Fruit fly (Drosophila melanogaster) whole organism: ENCODE results near the gene CG4733.

Experiments used
- CG8478 ChIP-seq: fragments of >200 bp; optimal IDR thresholded peaks from 2 replicates; lab custom pipeline; 2018; ENCODE audit warnings: inconsistent platforms
- Dll ChIP-seq: fragments of >200 bp; optimal IDR thresholded peaks from 2 replicates; lab custom pipeline; 2017
- EcR ChIP-seq, 2 experiments: fragments of >200 bp; optimal IDR thresholded peaks; 2 replicates each; lab custom pipeline; 2017; ENCODE audit warnings: missing biosample characterization in 2 of 2, missing genetic modification characterization in 2 of 2, missing genetic modification reagents in 2 of 2
- pan ChIP-seq: fragments of >200 bp; optimal IDR thresholded peaks from 2 replicates; lab custom pipeline; 2017
- psq ChIP-seq: fragments of >200 bp; optimal IDR thresholded peaks from 2 replicates; lab custom pipeline; 2017
- usp ChIP-seq: fragments of >200 bp; optimal IDR thresholded peaks from 2 replicates; lab custom pipeline; 2017; ENCODE audit warnings: missing biosample characterization, missing genetic modification characterization, mixed read lengths

CG4733 gene

dm6 chr3R:19925271-19925670, 34.8 kb downstream of the CG4733 start, which contains the start of gene CG4462:
TSS of gene CG4462 (minus strand) at chr3R:19925371.
- no peak for TF ChIP-seq pan (lab: Kevin White, UChicago)
- no peak for TF ChIP-seq usp (GFP tag; lab: Kevin White, UChicago)
- no peak for TF ChIP-seq psq (lab: Kevin White, UChicago)
- no peak for TF ChIP-seq Dll (lab: Kevin White, UChicago)
- TF ChIP-seq CG8478 (lab: Kevin White, UChicago) = no peak
- no peak for TF ChIP-seq EcR (GFP tag; optimal IDR thresholded peaks at IDR 0.05; lab: Kevin White, UChicago)

dm6 chr3R:19928544-19928943, 38.1 kb downstream of the CG4733 start, which contains the start of gene CG4459:
TSS of gene CG4459 (minus strand) at chr3R:19928644.
- TF ChIP-seq CG8478 (lab: Kevin White, UChicago) (no peak), psq (lab: Kevin White, UChicago) (no peak), pan (lab: Kevin White, UChicago) (no peak), usp (GFP tag; lab: Kevin White, UChicago) (no peak), EcR (GFP tag; optimal IDR thresholded peaks at IDR 0.05; lab: Kevin White, UChicago) (no peak), Dll (lab: Kevin White, UChicago) (no peak)

dm6 chr3R:19930913-19931706, 40.6 kb downstream of the CG4733 start:
- TF ChIP-seq usp (GFP tag; lab: Kevin White, UChicago) (no peak), Dll (lab: Kevin White, UChicago) (no peak), CG8478 (lab: Kevin White, UChicago) (no peak)

DNA sequence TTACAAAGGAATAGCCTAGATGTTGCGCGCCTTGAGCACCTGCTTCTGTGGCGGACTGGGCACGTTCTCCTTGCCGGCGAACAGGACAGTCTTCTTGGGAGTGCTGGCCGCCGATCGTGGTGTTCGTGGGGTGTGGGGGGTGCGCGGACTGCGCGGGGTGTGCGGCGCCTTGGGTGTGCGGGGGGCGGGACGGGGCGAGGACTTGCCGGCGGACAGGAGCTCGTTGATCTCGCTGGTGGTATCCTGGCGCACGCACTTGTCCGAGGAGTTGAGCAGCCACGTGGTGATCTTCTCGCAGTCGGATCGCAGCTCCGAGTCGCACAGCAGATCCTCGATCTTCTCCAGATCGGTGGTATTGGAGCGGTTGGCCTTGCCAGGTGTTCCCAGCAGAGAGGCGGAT, 41.7 kb downstream of the CG4733 start:
- TF ChIP-seq Dll (lab: Kevin White, UChicago) (no peak), psq (lab: Kevin White, UChicago) (no peak), CG8478 (lab: Kevin White, UChicago) (no peak), usp (GFP tag; lab: Kevin White, UChicago) (no peak), EcR (GFP tag; optimal IDR thresholded peaks at IDR 0.05; lab: Kevin White, UChicago) (no peak), pan (lab: Kevin White, UChicago) (no peak)

DNA sequence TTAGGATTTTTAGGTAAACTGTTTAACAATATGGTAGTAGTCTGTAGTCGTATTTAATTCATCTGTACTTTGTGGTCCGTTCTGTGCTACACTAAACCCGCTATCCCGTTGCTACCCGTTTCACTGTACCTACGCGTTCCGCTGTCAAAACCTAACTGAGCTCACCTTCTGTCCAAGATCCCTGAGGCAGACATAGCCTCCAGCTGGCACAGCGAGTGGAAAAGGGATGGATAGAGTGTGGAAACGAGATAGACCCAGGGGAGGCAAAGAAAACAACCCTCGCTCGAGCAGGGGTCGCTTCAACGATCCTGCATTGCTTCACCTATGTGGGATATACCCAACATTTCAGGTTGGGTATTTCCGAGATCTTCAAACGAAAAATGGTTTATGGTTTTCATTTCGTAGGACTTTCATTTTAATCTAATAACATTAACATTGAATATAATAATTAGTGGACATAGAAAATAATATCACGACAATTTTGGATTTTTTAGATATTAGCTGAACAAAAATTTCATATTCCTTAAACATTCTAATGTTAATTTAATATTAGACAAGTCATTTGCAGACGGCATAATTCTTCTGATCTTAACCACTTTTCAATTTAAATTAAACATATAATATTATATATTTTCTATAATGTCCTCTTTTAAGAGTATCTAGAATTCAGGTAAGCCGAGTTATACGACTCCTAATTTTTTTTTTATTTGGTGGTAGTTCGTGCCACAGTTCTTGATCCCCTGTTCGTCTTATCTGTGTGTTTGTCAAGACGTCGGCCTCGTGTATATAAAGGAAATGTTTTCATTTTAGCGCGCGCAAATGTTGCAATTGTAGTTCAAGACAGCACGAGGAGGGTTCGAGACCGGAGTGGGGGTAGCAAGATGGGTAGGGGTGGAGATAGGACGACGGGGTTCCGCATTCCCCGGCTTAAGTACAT, 44.6 kb downstream of the CG4733 start, which contains the start of gene mira:
mira (minus strand) TSS at position 281 of the 937 bp plus-strand sequence.
- no peak for TF ChIP-seq usp (GFP tag; lab: Kevin White, UChicago)
- TF ChIP-seq CG8478 (lab: Kevin White, UChicago) = no peak
- TF ChIP-seq Dll (lab: Kevin White, UChicago) = no peak
- no peak for TF ChIP-seq EcR (GFP tag; optimal IDR thresholded peaks at IDR 0.05; lab: Kevin White, UChicago)
- TF ChIP-seq pan (lab: Kevin White, UChicago) = no peak
- no peak for TF ChIP-seq psq (lab: Kevin White, UChicago)

DNA sequence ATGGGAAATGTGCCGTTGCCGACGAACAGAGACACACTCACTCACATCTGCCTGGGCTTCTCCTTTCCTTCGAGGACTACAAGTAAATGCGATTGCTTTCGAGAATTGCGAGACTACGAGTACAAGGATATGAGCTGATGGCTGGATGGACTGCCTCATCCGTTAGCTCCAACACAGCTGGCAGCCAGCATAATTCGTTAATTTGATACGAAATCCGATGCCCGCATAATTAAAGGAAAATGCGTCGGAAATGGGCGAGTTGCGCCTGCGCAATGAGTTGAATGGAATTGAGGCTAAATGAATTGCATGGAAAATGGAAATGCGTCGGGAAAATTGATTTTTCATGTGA, 45.3 kb downstream of the CG4733 start:
- TF ChIP-seq EcR (GFP tag; optimal IDR thresholded peaks at IDR 0.05; lab: Kevin White, UChicago) (no peak), usp (GFP tag; lab: Kevin White, UChicago) (no peak), pan (lab: Kevin White, UChicago) (no peak), psq (lab: Kevin White, UChicago) (no peak), CG8478 (lab: Kevin White, UChicago) (no peak), Dll (lab: Kevin White, UChicago) (no peak)

- TF ChIP-seq usp (GFP tag; lab: Kevin White, UChicago) = no peak
- TF ChIP-seq pan (lab: Kevin White, UChicago) = no peak
- no peak for TF ChIP-seq psq (lab: Kevin White, UChicago)
- TF ChIP-seq EcR (GFP tag; optimal IDR thresholded peaks at IDR 0.05; lab: Kevin White, UChicago) = no peak
- TF ChIP-seq Dll (lab: Kevin White, UChicago) = no peak
Measured at dm6 chr3R:19938941-19939587, 48.6 kb downstream of the CG4733 start.

dm6 chr3R:19942312-19942711, 51.8 kb downstream of the CG4733 start, which contains the start of gene CG46042:
TSS of gene CG46042 (minus strand) at chr3R:19942412.
- no peak for TF ChIP-seq psq (lab: Kevin White, UChicago)

- TF ChIP-seq pan (lab: Kevin White, UChicago) (no peak), CG8478 (lab: Kevin White, UChicago) (no peak), psq (lab: Kevin White, UChicago) (no peak), usp (GFP tag; lab: Kevin White, UChicago) (no peak), Dll (lab: Kevin White, UChicago) (no peak), EcR (GFP tag; optimal IDR thresholded peaks at IDR 0.05; lab: Kevin White, UChicago) (no peak)
Measured at dm6 chr3R:19948143-19948542, 57.7 kb downstream of the CG4733 start, which contains the start of gene CG4783. TSS of gene CG4783 (plus strand) at chr3R:19948443.
